Worm (Caenorhabditis elegans) whole organism, L4 larva: ENCODE measurements around the gene Y51B9A.9.

Source experiments
- R02D3.7 ChIP-seq: fragments of 150-350 bp; sonication (generic microtip); optimal IDR thresholded peaks from 3 replicates; lab custom pipeline; 2014; ENCODE audit warnings: missing biosample characterization, missing genetic modification characterization
- attf-4 ChIP-seq: sonication (generic microtip); optimal IDR thresholded peaks from 3 replicates; lab custom pipeline; 2017; ENCODE audit warnings: missing biosample characterization, missing genetic modification characterization
- ceh-82 ChIP-seq: sonication (generic microtip); optimal IDR thresholded peaks from 2 replicates; lab custom pipeline; 2017; ENCODE audit warnings: missing biosample characterization, missing genetic modification characterization
- mdl-1 ChIP-seq, 2 experiments: fragments of 150-350 bp in 1 of 2; sonication (generic microtip) in 1 of 2; optimal IDR thresholded peaks; 2 replicates each; lab custom pipeline; 2014 to 2017; ENCODE audit warnings: missing biosample characterization in 2 of 2, missing genetic modification characterization in 2 of 2
- mes-2 ChIP-seq: sonication (generic microtip); optimal IDR thresholded peaks from 2 replicates; lab custom pipeline; 2016; ENCODE audit warnings: missing genotype, mild to moderate bottlenecking, missing genetic modification characterization, missing compliant biosample characterization; ENCODE audit not compliant: poor library complexity, severe bottlenecking
- nhr-28 ChIP-seq: fragments of 150-350 bp; optimal IDR thresholded peaks from 2 replicates; lab custom pipeline; 2014; ENCODE audit warnings: missing biosample characterization, missing genetic modification characterization
- nhr-6 ChIP-seq: fragments of 150-350 bp; optimal IDR thresholded peaks from 2 replicates; lab custom pipeline; 2014; ENCODE audit warnings: missing biosample characterization, missing genetic modification characterization
- nhr-76 ChIP-seq: fragments of 150-350 bp; optimal IDR thresholded peaks from 2 replicates; lab custom pipeline; 2014; ENCODE audit warnings: missing biosample characterization, missing genetic modification characterization
- tra-1 ChIP-seq: fragments of 200-800 bp; sonication (Bioruptor generic); IDR thresholded peaks from 2 replicates; pipeline ENCODE4 v1.3.6; 2022; ENCODE audit warnings: missing genetic modification reagents, missing genetic modification characterization, missing compliant biosample characterization
- ztf-11 ChIP-seq: fragments of 150-350 bp; optimal IDR thresholded peaks from 2 replicates; lab custom pipeline; 2014; ENCODE audit warnings: missing biosample characterization, missing genetic modification characterization

- no peak for TF ChIP-seq ztf-11 (tag; lab: Kevin White, UChicago)
- TF ChIP-seq mes-2 = no peak
- TF ChIP-seq nhr-76 = no peak
- TF ChIP-seq attf-4 (tag; lab: Kevin White, UChicago) = no peak
- TF ChIP-seq mdl-1 (tag; optimal IDR thresholded peaks at IDR 0.05; lab: Kevin White, UChicago) = no peak
- no peak for TF ChIP-seq tra-1 (GFP tag; lab: Robert Waterston, UW)
- no peak for TF ChIP-seq R02D3.7 (tag; lab: Kevin White, UChicago)
- TF ChIP-seq ceh-82 (tag; lab: Kevin White, UChicago) = no peak
- TF ChIP-seq nhr-28 (tag; lab: Kevin White, UChicago) = no peak
- no peak for TF ChIP-seq nhr-6 (tag; lab: Kevin White, UChicago)
Observed at ce11 chrII:9377158-9377557, 20.2 kb downstream of the Y51B9A.9 start, which contains the start of gene C06C3.10.
